Fruit fly (Drosophila melanogaster) whole organism, prepupa: ENCODE results near the gene FoxP.

ENCODE experiments used
- CG32006 ChIP-seq: fragments of 200-800 bp; sonication (Bioruptor generic); optimal IDR thresholded peaks from 3 replicates; lab custom pipeline; 2017; ENCODE audit warnings: missing biosample characterization, mild to moderate bottlenecking, missing genetic modification characterization
- Eip93F ChIP-seq: fragments of 200-800 bp; sonication (Bioruptor generic); optimal IDR thresholded peaks from 2 replicates; lab custom pipeline; 2016; ENCODE audit warnings: missing biosample characterization, mild to moderate bottlenecking, missing genetic modification characterization

DNA sequence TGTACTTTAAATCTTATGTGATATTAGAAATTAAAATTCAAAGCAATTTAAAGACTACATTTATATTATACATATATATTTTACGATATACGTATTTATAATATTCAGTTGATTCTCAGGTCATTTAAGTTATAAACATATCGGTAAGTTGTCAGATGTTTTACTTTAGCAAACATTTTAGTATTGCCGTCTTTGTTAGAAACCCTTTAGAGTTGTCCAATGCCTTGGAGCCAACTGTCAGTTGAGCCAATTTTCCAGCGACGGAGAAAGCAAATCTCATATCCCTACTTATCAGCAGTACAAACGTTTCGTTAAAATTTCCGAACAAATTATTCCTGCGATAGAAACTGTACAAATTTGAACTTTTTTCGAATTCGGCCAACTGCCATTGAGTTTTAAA lies 44.1 kb upstream of the FoxP start, which contains the start of gene topi:
- TF ChIP-seq Eip93F (no peak), CG32006 (no peak)
